Fruit fly (Drosophila melanogaster): ENCODE results near the gene CG14300.

Gene CG14300

dm6 chr3R:18739978-18740954 lies 46.8 kb upstream of the CG14300 start:
- TF ChIP-seq CG4496 (GFP tag; IDR thresholded peaks at IDR 0.05) (peak; percentile 45; the same call in 1 of the 3 replicates), CG12605 (GFP tag; IDR thresholded peaks at IDR 0.05) (peak; percentile 8; the same call in 1 of the 2 replicates), D1 (tag; optimal IDR thresholded peaks at IDR 0.05) (no peak), CG14655 (GFP tag; optimal IDR thresholded peaks at IDR 0.05) (no peak), EcR (GFP tag; optimal IDR thresholded peaks at IDR 0.05) (peak; percentile 39), Pif1B (GFP tag; optimal IDR thresholded peaks at IDR 0.05) (peak; percentile 34), CG13204 (GFP tag; optimal IDR thresholded peaks at IDR 0.05) (peak; percentile 69), CG15710 (tag; optimal IDR thresholded peaks at IDR 0.05) (no peak)

- no peak for TF ChIP-seq Pif1B (GFP tag; optimal IDR thresholded peaks at IDR 0.05)
- peak; percentile 40; the same call in 1 of the 2 replicates for TF ChIP-seq CG32121 (GFP tag; IDR thresholded peaks at IDR 0.05)
- TF ChIP-seq D1 (tag; optimal IDR thresholded peaks at IDR 0.05): no peak
- no peak for TF ChIP-seq Snoo (tag; optimal IDR thresholded peaks at IDR 0.05)
- TF ChIP-seq rn (GFP tag; IDR thresholded peaks at IDR 0.05): no peak
- no peak for TF ChIP-seq Pif1A (GFP tag; optimal IDR thresholded peaks at IDR 0.05)
- TF ChIP-seq CG15710 (tag; optimal IDR thresholded peaks at IDR 0.05): peak; percentile 7
- TF ChIP-seq CG8159 (tag; optimal IDR thresholded peaks at IDR 0.05): no peak
- TF ChIP-seq gl (tag; optimal IDR thresholded peaks at IDR 0.05): peak; percentile 4
- no peak for TF ChIP-seq CG13204 (GFP tag; optimal IDR thresholded peaks at IDR 0.05)
- TF ChIP-seq CG4496 (GFP tag; IDR thresholded peaks at IDR 0.05): peak; percentile 57; the same call in 1 of the 3 replicates
- no peak for TF ChIP-seq CG34367 (tag; optimal IDR thresholded peaks at IDR 0.05)
- TF ChIP-seq Ets98B (GFP tag; IDR thresholded peaks at IDR 0.05): no peak
- peak; percentile 53; the same call in 1 of the 2 replicates for TF ChIP-seq CG12605 (GFP tag; IDR thresholded peaks at IDR 0.05)
- peak; percentile 7 for TF ChIP-seq CG8301 (tag; optimal IDR thresholded peaks at IDR 0.05)
- TF ChIP-seq CG14655 (GFP tag; optimal IDR thresholded peaks at IDR 0.05): peak; percentile 56
- TF ChIP-seq fd96Ca (GFP tag; IDR thresholded peaks at IDR 0.05): no peak
- no peak for TF ChIP-seq CG9948 (tag; optimal IDR thresholded peaks at IDR 0.05)
- TF ChIP-seq CG17806 (tag; optimal IDR thresholded peaks at IDR 0.05): peak; percentile 19
- TF ChIP-seq EcR (GFP tag; optimal IDR thresholded peaks at IDR 0.05): peak; percentile 64
- TF ChIP-seq CG10348 (GFP tag; IDR thresholded peaks at IDR 0.05): no peak
These were observed 46.0 kb upstream of the CG14300 start for dm6 chr3R:18739435-18739977.

- no peak for TF ChIP-seq CG32121 (GFP tag; IDR thresholded peaks at IDR 0.05)
- TF ChIP-seq CG17806 (tag; optimal IDR thresholded peaks at IDR 0.05): peak; percentile 24
- peak; percentile 11 for TF ChIP-seq Snoo (tag; optimal IDR thresholded peaks at IDR 0.05)
- TF ChIP-seq rn (GFP tag; IDR thresholded peaks at IDR 0.05): no peak
- peak; percentile 44 for TF ChIP-seq CG9948 (tag; optimal IDR thresholded peaks at IDR 0.05)
These were observed 45.4 kb upstream of the CG14300 start for dm6 chr3R:18738705-18739434.

- TF ChIP-seq CG15710 (tag; optimal IDR thresholded peaks at IDR 0.05) (no peak), CG12605 (GFP tag; IDR thresholded peaks at IDR 0.05) (no peak), CG4496 (GFP tag; IDR thresholded peaks at IDR 0.05) (no peak), CG17806 (tag; optimal IDR thresholded peaks at IDR 0.05) (no peak), CG8301 (tag; optimal IDR thresholded peaks at IDR 0.05) (no peak), Pif1B (GFP tag; optimal IDR thresholded peaks at IDR 0.05) (no peak), CG9948 (tag; optimal IDR thresholded peaks at IDR 0.05) (no peak), gl (tag; optimal IDR thresholded peaks at IDR 0.05) (no peak), rn (GFP tag; IDR thresholded peaks at IDR 0.05) (no peak), fd96Ca (GFP tag; IDR thresholded peaks at IDR 0.05) (no peak), CG14655 (GFP tag; optimal IDR thresholded peaks at IDR 0.05) (no peak), Snoo (tag; optimal IDR thresholded peaks at IDR 0.05) (no peak), CG32121 (GFP tag; IDR thresholded peaks at IDR 0.05) (no peak), CG34367 (tag; optimal IDR thresholded peaks at IDR 0.05) (no peak), Ets98B (GFP tag; IDR thresholded peaks at IDR 0.05) (no peak), Pif1A (GFP tag; optimal IDR thresholded peaks at IDR 0.05) (no peak), EcR (GFP tag; optimal IDR thresholded peaks at IDR 0.05) (no peak), CG8159 (tag; optimal IDR thresholded peaks at IDR 0.05) (no peak)
These were observed 44.6 kb upstream of the CG14300 start for dm6 chr3R:18738086-18738485.

dm6 chr3R:18733580-18733979 lies 40.1 kb upstream of the CG14300 start:
- TF ChIP-seq CG9948 (tag; optimal IDR thresholded peaks at IDR 0.05): no peak
- no peak for TF ChIP-seq Pif1B (GFP tag; optimal IDR thresholded peaks at IDR 0.05)
- TF ChIP-seq CG10348 (GFP tag; IDR thresholded peaks at IDR 0.05): no peak
- TF ChIP-seq rn (GFP tag; IDR thresholded peaks at IDR 0.05): no peak
- TF ChIP-seq CG8301 (tag; optimal IDR thresholded peaks at IDR 0.05): no peak
- no peak for TF ChIP-seq gl (tag; optimal IDR thresholded peaks at IDR 0.05)
- TF ChIP-seq CG14655 (GFP tag; optimal IDR thresholded peaks at IDR 0.05): no peak
- TF ChIP-seq CG17806 (tag; optimal IDR thresholded peaks at IDR 0.05): no peak
- TF ChIP-seq fd96Ca (GFP tag; IDR thresholded peaks at IDR 0.05): no peak
- TF ChIP-seq CG13204 (GFP tag; optimal IDR thresholded peaks at IDR 0.05): no peak
- no peak for TF ChIP-seq CG12605 (GFP tag; IDR thresholded peaks at IDR 0.05)
- no peak for TF ChIP-seq Ets98B (GFP tag; IDR thresholded peaks at IDR 0.05)
- TF ChIP-seq CG15710 (tag; optimal IDR thresholded peaks at IDR 0.05): no peak
- no peak for TF ChIP-seq Snoo (tag; optimal IDR thresholded peaks at IDR 0.05)
- no peak for TF ChIP-seq Pif1A (GFP tag; optimal IDR thresholded peaks at IDR 0.05)
- no peak for TF ChIP-seq EcR (GFP tag; optimal IDR thresholded peaks at IDR 0.05)
- no peak for TF ChIP-seq CG34367 (tag; optimal IDR thresholded peaks at IDR 0.05)

All from whole organism, pupa.